Worm (Caenorhabditis elegans): Measurements from ENCODE around the gene W02G9.3.

DNA sequence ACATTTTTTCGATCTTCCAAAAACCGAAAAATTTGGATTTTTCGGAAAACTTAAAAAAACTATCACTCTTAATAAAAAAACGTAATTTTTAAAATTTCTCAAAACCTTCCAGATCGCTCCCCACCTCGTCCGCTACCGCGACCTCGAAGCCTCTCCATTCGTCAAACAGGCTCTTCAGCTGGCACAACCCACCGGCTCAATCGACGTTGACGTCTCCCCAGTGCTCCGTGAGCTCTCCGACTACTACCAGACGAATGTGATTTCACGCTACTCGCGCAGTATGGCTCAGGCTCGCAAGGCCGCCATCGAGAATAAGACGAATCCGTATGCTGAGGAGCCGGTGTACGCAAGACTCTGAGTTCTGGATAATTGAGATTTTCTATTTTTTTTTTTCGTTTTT lies 33.6 kb downstream of the W02G9.3 start:
- TF ChIP-seq hmg-20 (GFP tag; IDR thresholded peaks at IDR 0.05) (no peak), T07F8.4 (tag; optimal IDR thresholded peaks at IDR 0.05) (no peak), F23B12.7 (tag; optimal IDR thresholded peaks at IDR 0.05; ENCODE audit: insufficient read depth) (no peak), nhr-179 (tag; optimal IDR thresholded peaks at IDR 0.05) (no peak), sptf-2 (GFP tag; optimal IDR thresholded peaks at IDR 0.05) (no peak), zfh-2 (GFP tag; conservative IDR thresholded peaks at IDR 0.05) (no peak; the same call in 1 of the 2 replicates), lsl-1 (GFP tag; optimal IDR thresholded peaks at IDR 0.05) (no peak), tlf-1 (GFP tag; optimal IDR thresholded peaks at IDR 0.05) (no peak), hlh-12 (tag; optimal IDR thresholded peaks at IDR 0.05) (no peak), ama-1 (optimal IDR thresholded peaks at IDR 0.05) (no peak), ama-1 (GFP tag; optimal IDR thresholded peaks at IDR 0.05) (no peak), atf-7 (tag; optimal IDR thresholded peaks at IDR 0.05) (no peak), lin-26 (GFP tag; IDR thresholded peaks at IDR 0.05) (no peak)
